Fruit fly (Drosophila melanogaster): ENCODE measurements around the gene CG5171.

Gene CG5171

dm6 chr2L:7401025-7401424 lies at the start of gene CG5171:
CG5171 (plus strand) TSS chr2L:7401335.
- TF ChIP-seq psq (optimal IDR thresholded peaks at IDR 0.05), result no peak

dm6 chr2L:7352775-7353187 lies 48.4 kb upstream of the CG5171 start:
- no peak for TF ChIP-seq CG8478 (optimal IDR thresholded peaks at IDR 0.05)

dm6 chr2L:7358008-7358582 lies 43.0 kb upstream of the CG5171 start:
- TF ChIP-seq CG8478 (optimal IDR thresholded peaks at IDR 0.05) (no peak), Dll (optimal IDR thresholded peaks at IDR 0.05) (no peak), pan (optimal IDR thresholded peaks at IDR 0.05) (no peak), psq (optimal IDR thresholded peaks at IDR 0.05) (no peak), EcR (GFP tag; optimal IDR thresholded peaks at IDR 0.05) (no peak), usp (GFP tag; optimal IDR thresholded peaks at IDR 0.05) (no peak)

- TF ChIP-seq CG8478 (optimal IDR thresholded peaks at IDR 0.05), result no peak
Observed at dm6 chr2L:7358788-7359187, 42.3 kb upstream of the CG5171 start.

dm6 chr2L:7363079-7363478 lies 38.1 kb upstream of the CG5171 start, which contains the start of gene Wnt10:
Wnt10 (plus strand) TSS chr2L:7363379.
- TF ChIP-seq Dll (optimal IDR thresholded peaks at IDR 0.05) (no peak), EcR (GFP tag; optimal IDR thresholded peaks at IDR 0.05) (no peak), psq (optimal IDR thresholded peaks at IDR 0.05) (no peak), CG8478 (optimal IDR thresholded peaks at IDR 0.05) (no peak)

dm6 chr2L:7376157-7376556 lies 25.0 kb upstream of the CG5171 start:
- TF ChIP-seq psq (optimal IDR thresholded peaks at IDR 0.05), result no peak
- TF ChIP-seq usp (GFP tag; optimal IDR thresholded peaks at IDR 0.05), result no peak
- no peak for TF ChIP-seq EcR (GFP tag; optimal IDR thresholded peaks at IDR 0.05)
- no peak for TF ChIP-seq CG8478 (optimal IDR thresholded peaks at IDR 0.05)
- TF ChIP-seq Dll (optimal IDR thresholded peaks at IDR 0.05), result no peak
- no peak for TF ChIP-seq pan (optimal IDR thresholded peaks at IDR 0.05)

dm6 chr2L:7377402-7377801 lies 23.7 kb upstream of the CG5171 start, which contains the start of gene ninaC:
ninaC (plus strand) TSS chr2L:7377702.
- TF ChIP-seq psq (optimal IDR thresholded peaks at IDR 0.05), result no peak
- no peak for TF ChIP-seq CG8478 (optimal IDR thresholded peaks at IDR 0.05)
- TF ChIP-seq pan (optimal IDR thresholded peaks at IDR 0.05), result no peak
- no peak for TF ChIP-seq usp (GFP tag; optimal IDR thresholded peaks at IDR 0.05)
- no peak for TF ChIP-seq EcR (GFP tag; optimal IDR thresholded peaks at IDR 0.05)
- no peak for TF ChIP-seq Dll (optimal IDR thresholded peaks at IDR 0.05)

dm6 chr2L:7386555-7387420 lies 14.3 kb upstream of the CG5171 start:
- no peak for TF ChIP-seq CG8478 (optimal IDR thresholded peaks at IDR 0.05)
- no peak for TF ChIP-seq Dll (optimal IDR thresholded peaks at IDR 0.05)
- TF ChIP-seq usp (GFP tag; optimal IDR thresholded peaks at IDR 0.05), result no peak
- TF ChIP-seq pan (optimal IDR thresholded peaks at IDR 0.05), result peak; percentile 55
- no peak for TF ChIP-seq EcR (GFP tag; optimal IDR thresholded peaks at IDR 0.05)
- TF ChIP-seq psq (optimal IDR thresholded peaks at IDR 0.05), result no peak

- no peak for TF ChIP-seq usp (GFP tag; optimal IDR thresholded peaks at IDR 0.05)
- TF ChIP-seq EcR (GFP tag; optimal IDR thresholded peaks at IDR 0.05), result no peak
- no peak for TF ChIP-seq Dll (optimal IDR thresholded peaks at IDR 0.05)
- TF ChIP-seq psq (optimal IDR thresholded peaks at IDR 0.05), result no peak
- TF ChIP-seq pan (optimal IDR thresholded peaks at IDR 0.05), result no peak
- TF ChIP-seq CG8478 (optimal IDR thresholded peaks at IDR 0.05), result no peak
Observed at dm6 chr2L:7387813-7388558, 13.1 kb upstream of the CG5171 start, which contains the start of the genes CG5149 and gudu. CG5149 (minus strand) TSS chr2L:7388253. gudu (plus strand) TSS chr2L:7388508.

dm6 chr2L:7395813-7396212 lies 5.3 kb upstream of the CG5171 start:
- no peak for TF ChIP-seq Dll (optimal IDR thresholded peaks at IDR 0.05)
- no peak for TF ChIP-seq CG8478 (optimal IDR thresholded peaks at IDR 0.05)
- no peak for TF ChIP-seq usp (GFP tag; optimal IDR thresholded peaks at IDR 0.05)
- TF ChIP-seq EcR (GFP tag; optimal IDR thresholded peaks at IDR 0.05), result no peak
- no peak for TF ChIP-seq psq (optimal IDR thresholded peaks at IDR 0.05)
- no peak for TF ChIP-seq pan (optimal IDR thresholded peaks at IDR 0.05)

dm6 chr2L:7396962-7397361 lies 4.2 kb upstream of the CG5171 start:
- TF ChIP-seq CG8478 (optimal IDR thresholded peaks at IDR 0.05) (no peak), pan (optimal IDR thresholded peaks at IDR 0.05) (peak; percentile 29)

dm6 chr2L:7397746-7398145 lies 3.4 kb upstream of the CG5171 start:
- TF ChIP-seq usp (GFP tag; optimal IDR thresholded peaks at IDR 0.05) (no peak), CG8478 (optimal IDR thresholded peaks at IDR 0.05) (no peak), EcR (GFP tag; optimal IDR thresholded peaks at IDR 0.05) (no peak), pan (optimal IDR thresholded peaks at IDR 0.05) (no peak), Dll (optimal IDR thresholded peaks at IDR 0.05) (no peak), psq (optimal IDR thresholded peaks at IDR 0.05) (no peak)

Measured in whole organism.